Worm (Caenorhabditis elegans) whole organism, L2 larva: ENCODE measurements around the gene R02D5.1.

Experiments used
- C34F6.9 ChIP-seq: fragments of 150-350 bp; optimal IDR thresholded peaks from 2 replicates; lab custom pipeline; 2014; ENCODE audit warnings: missing biosample characterization, missing genetic modification characterization
- F13H6.1 ChIP-seq: sonication (generic microtip); optimal IDR thresholded peaks from 2 replicates; lab custom pipeline; 2016; ENCODE audit warnings: missing genetic modification characterization, missing compliant biosample characterization
- R02D3.7 ChIP-seq: fragments of 150-350 bp; optimal IDR thresholded peaks from 2 replicates; lab custom pipeline; 2014; ENCODE audit warnings: missing biosample characterization, missing genetic modification characterization
- Y55F3AM.14 ChIP-seq: fragments of 200-800 bp; sonication (Bioruptor generic); optimal IDR thresholded peaks from 2 replicates; lab custom pipeline; 2018; ENCODE audit warnings: mild to moderate bottlenecking, missing genetic modification characterization, missing compliant biosample characterization
- ama-1 ChIP-seq: fragments of 150-350 bp; optimal IDR thresholded peaks from 2 replicates; lab custom pipeline; 2018; ENCODE audit warnings: inconsistent platforms
- blmp-1 ChIP-seq: sonication (generic microtip); optimal IDR thresholded peaks from 2 replicates; lab custom pipeline; 2017; ENCODE audit warnings: missing genetic modification characterization, mild to moderate bottlenecking, missing compliant biosample characterization, antibody characterized with exemption, moderate library complexity; ENCODE audit not compliant: insufficient read depth
- ceh-16 ChIP-seq: fragments of 150-350 bp; optimal IDR thresholded peaks from 2 replicates; lab custom pipeline; 2014; ENCODE audit warnings: missing biosample characterization, missing genetic modification characterization
- ceh-82 ChIP-seq: fragments of 150-350 bp; optimal IDR thresholded peaks from 2 replicates; lab custom pipeline; 2014; ENCODE audit warnings: missing biosample characterization, missing genetic modification characterization
- crh-2 ChIP-seq: sonication (generic microtip); optimal IDR thresholded peaks from 2 replicates; lab custom pipeline; 2017; ENCODE audit warnings: missing biosample characterization, missing genetic modification characterization
- dmd-4 ChIP-seq: sonication (generic microtip); optimal IDR thresholded peaks from 2 replicates; lab custom pipeline; 2017; ENCODE audit warnings: missing biosample characterization, missing genetic modification characterization
- egl-27 ChIP-seq: sonication (generic microtip); optimal IDR thresholded peaks from 3 replicates; lab custom pipeline; 2017; ENCODE audit warnings: missing biosample characterization, missing genetic modification reagents, missing genetic modification characterization
- elt-1 ChIP-seq: fragments of 150-350 bp; optimal IDR thresholded peaks from 2 replicates; lab custom pipeline; 2014; ENCODE audit warnings: missing biosample characterization, missing genetic modification characterization
- fos-1 ChIP-seq: fragments of 150-350 bp; optimal IDR thresholded peaks from 2 replicates; lab custom pipeline; 2014; ENCODE audit warnings: missing biosample characterization, missing genetic modification characterization
- gmeb-1 ChIP-seq: fragments of 150-350 bp; optimal IDR thresholded peaks from 2 replicates; lab custom pipeline; 2014; ENCODE audit warnings: missing biosample characterization, missing genetic modification characterization
- lin-11 ChIP-seq: fragments of 150-350 bp; sonication (generic microtip); optimal IDR thresholded peaks from 2 replicates; lab custom pipeline; 2014; ENCODE audit warnings: missing biosample characterization, missing genetic modification characterization, inconsistent platforms, mixed read lengths
- lin-13 ChIP-seq: fragments of 150-350 bp; optimal IDR thresholded peaks from 2 replicates; lab custom pipeline; 2014; ENCODE audit warnings: missing biosample characterization, missing genetic modification reagents, missing genetic modification characterization
- lin-39 ChIP-seq: fragments of 150-350 bp; optimal IDR thresholded peaks from 2 replicates; lab custom pipeline; 2014; ENCODE audit warnings: missing biosample characterization, missing genetic modification reagents, missing genetic modification characterization
- mab-5 ChIP-seq: fragments of 150-350 bp; optimal IDR thresholded peaks from 2 replicates; lab custom pipeline; 2014; ENCODE audit warnings: missing biosample characterization, missing genetic modification characterization
- mbf-1 ChIP-seq: sonication (generic microtip); optimal IDR thresholded peaks from 2 replicates; lab custom pipeline; 2017; ENCODE audit warnings: missing biosample characterization, missing genetic modification characterization
- nhr-11 ChIP-seq: fragments of 150-350 bp; optimal IDR thresholded peaks from 2 replicates; lab custom pipeline; 2014; ENCODE audit warnings: missing biosample characterization, missing genetic modification characterization
- nhr-12 ChIP-seq: fragments of 150-350 bp; optimal IDR thresholded peaks from 2 replicates; lab custom pipeline; 2014; ENCODE audit warnings: missing biosample characterization, missing genetic modification characterization
- nhr-129 ChIP-seq: fragments of 150-350 bp; optimal IDR thresholded peaks from 2 replicates; lab custom pipeline; 2014; ENCODE audit warnings: missing biosample characterization, missing genetic modification characterization
- nhr-21 ChIP-seq: fragments of 150-350 bp; optimal IDR thresholded peaks from 2 replicates; lab custom pipeline; 2014; ENCODE audit warnings: missing biosample characterization, missing genetic modification characterization
- nhr-23 ChIP-seq: fragments of 150-350 bp; optimal IDR thresholded peaks from 2 replicates; lab custom pipeline; 2014; ENCODE audit warnings: missing biosample characterization, missing genetic modification reagents, missing genetic modification characterization
- nhr-25 ChIP-seq: fragments of 150-350 bp; sonication (generic microtip); optimal IDR thresholded peaks from 3 replicates; lab custom pipeline; 2014; ENCODE audit warnings: missing biosample characterization, missing genetic modification characterization
- nhr-77 ChIP-seq: fragments of 150-350 bp; optimal IDR thresholded peaks from 2 replicates; lab custom pipeline; 2014; ENCODE audit warnings: missing biosample characterization, missing genetic modification characterization
- skn-1 ChIP-seq: sonication (generic microtip); optimal IDR thresholded peaks from 2 replicates; lab custom pipeline; 2017; ENCODE audit warnings: missing biosample characterization, missing genetic modification characterization
- sma-3 ChIP-seq: sonication (generic microtip); optimal IDR thresholded peaks from 2 replicates; lab custom pipeline; 2016; ENCODE audit warnings: missing genetic modification reagents, missing genetic modification characterization, missing compliant biosample characterization
- sma-9 ChIP-seq, 2 experiments: fragments of 150-350 bp in 1 of 2; sonication (generic microtip) in 1 of 2; optimal IDR thresholded peaks; 2 replicates each; lab custom pipeline; 2014 to 2016; ENCODE audit warnings: missing genetic modification characterization in 2 of 2, mild to moderate bottlenecking in 1 of 2, missing biosample characterization in 1 of 2, missing compliant biosample characterization in 1 of 2, missing genetic modification reagents in 1 of 2, moderate library complexity in 1 of 2
- snpc-4 ChIP-seq: fragments of 150-350 bp; optimal IDR thresholded peaks from 2 replicates; lab custom pipeline; 2014; ENCODE audit warnings: missing biosample characterization, missing genetic modification characterization
- unc-39 ChIP-seq: fragments of 150-350 bp; optimal IDR thresholded peaks from 2 replicates; lab custom pipeline; 2014; ENCODE audit warnings: missing biosample characterization, missing genetic modification characterization
- unc-55 ChIP-seq: fragments of 150-350 bp; sonication (generic microtip); optimal IDR thresholded peaks from 3 replicates; lab custom pipeline; 2014; ENCODE audit warnings: missing biosample characterization, missing genetic modification reagents, missing genetic modification characterization
- unc-62 ChIP-seq: fragments of 150-350 bp; optimal IDR thresholded peaks from 2 replicates; lab custom pipeline; 2014; ENCODE audit warnings: missing biosample characterization, missing genetic modification reagents, missing genetic modification characterization
- zag-1 ChIP-seq: fragments of 150-350 bp; optimal IDR thresholded peaks from 2 replicates; lab custom pipeline; 2014; ENCODE audit warnings: missing biosample characterization, missing genetic modification characterization
- ztf-1 ChIP-seq: fragments of 200-800 bp; sonication (Bioruptor generic); conservative IDR thresholded peaks from 2 replicates; pipeline ENCODE4 v1.3.6; 2022; ENCODE audit warnings: missing genetic modification characterization, missing compliant biosample characterization
- ztf-4 ChIP-seq: fragments of 150-350 bp; optimal IDR thresholded peaks from 2 replicates; lab custom pipeline; 2014; ENCODE audit warnings: missing biosample characterization, missing genetic modification characterization

The R02D5.1 gene

DNA sequence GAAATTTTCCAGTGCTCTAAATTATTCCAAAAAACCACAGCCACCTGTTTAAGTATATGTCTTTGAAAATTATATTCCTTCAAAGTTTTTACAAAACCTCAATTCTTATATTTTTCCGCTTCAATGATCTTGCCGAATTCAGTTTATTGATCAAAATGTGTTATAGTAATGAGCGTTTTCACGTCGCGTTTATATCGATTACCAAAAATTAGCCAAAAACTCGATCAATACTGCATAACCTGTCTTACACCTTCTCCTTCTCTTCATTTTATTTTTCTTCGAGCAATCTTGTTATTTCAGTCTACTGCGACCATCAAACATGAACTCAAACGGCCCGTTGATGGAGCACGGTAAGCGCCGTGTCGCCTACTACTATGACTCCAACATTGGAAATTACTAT, 17.0 kb downstream of the R02D5.1 start, which contains the start of gene hda-1:
TSS of gene hda-1 (plus strand) at position 301 of the 400 bp plus-strand sequence.
- TF ChIP-seq nhr-12 (tag; lab: Kevin White, UChicago) (no peak), ama-1 (lab: Kevin White, UChicago) (no peak), ztf-1 (GFP tag; lab: Robert Waterston, UW) (no peak), ztf-4 (no peak), ceh-16 (tag; lab: Kevin White, UChicago) (no peak), nhr-77 (no peak), sma-3 (no peak), C34F6.9 (tag; lab: Kevin White, UChicago) (no peak), lin-11 (tag; lab: Kevin White, UChicago) (no peak), lin-39 (no peak), sma-9 (GFP tag; optimal IDR thresholded peaks at IDR 0.05; lab: Kevin White, UChicago) (no peak), sma-9 (tag; optimal IDR thresholded peaks at IDR 0.05; lab: Kevin White, UChicago) (no peak), nhr-23 (tag; lab: Kevin White, UChicago) (no peak), unc-62 (GFP tag; lab: Kevin White, UChicago) (no peak), zag-1 (tag; lab: Kevin White, UChicago) (no peak), unc-39 (tag; lab: Kevin White, UChicago) (no peak)

- TF ChIP-seq nhr-129 (tag; lab: Kevin White, UChicago) (no peak), F13H6.1 (tag; lab: Kevin White, UChicago) (no peak), gmeb-1 (tag; lab: Kevin White, UChicago) (no peak), lin-13 (no peak), nhr-21 (no peak)
- TF ChIP-seq, all 48 proteins: peak for 0
Observed at ce11 chrV:14527210-14527609, 19.2 kb downstream of the R02D5.1 start.

ce11 chrV:14530813-14531212, 22.8 kb downstream of the R02D5.1 start, which contains the start of gene kcnl-4:
kcnl-4 (plus strand) TSS chrV:14531113.
- TF ChIP-seq lin-11 (tag; lab: Kevin White, UChicago) (no peak), elt-1 (tag; lab: Kevin White, UChicago) (no peak), zag-1 (tag; lab: Kevin White, UChicago) (no peak), C34F6.9 (tag; lab: Kevin White, UChicago) (no peak), snpc-4 (no peak), crh-2 (tag; lab: Kevin White, UChicago) (no peak), mab-5 (tag; lab: Kevin White, UChicago) (no peak), skn-1 (no peak)

- TF ChIP-seq crh-2 (tag; lab: Kevin White, UChicago) = no peak
- TF ChIP-seq unc-62 (GFP tag; lab: Kevin White, UChicago) = no peak
- no peak for TF ChIP-seq sma-3
- TF ChIP-seq, all 48 proteins: peak for 0
Observed at ce11 chrV:14532374-14532773, 24.3 kb downstream of the R02D5.1 start.

ce11 chrV:14536274-14536673, 28.2 kb downstream of the R02D5.1 start, which contains the start of gene tag-191:
tag-191 (minus strand) TSS chrV:14536374.
- TF ChIP-seq lin-11 (tag; lab: Kevin White, UChicago) (no peak), mbf-1 (tag; lab: Kevin White, UChicago) (no peak), unc-55 (no peak), zag-1 (tag; lab: Kevin White, UChicago) (no peak), nhr-77 (no peak), R02D3.7 (tag; lab: Kevin White, UChicago) (no peak), sma-9 (GFP tag; optimal IDR thresholded peaks at IDR 0.05; lab: Kevin White, UChicago) (no peak), sma-9 (tag; optimal IDR thresholded peaks at IDR 0.05; lab: Kevin White, UChicago) (no peak), Y55F3AM.14 (GFP tag; lab: Kevin White, UChicago) (no peak), ama-1 (lab: Kevin White, UChicago) (no peak), nhr-11 (no peak), snpc-4 (no peak), lin-39 (no peak), blmp-1 (tag; lab: Kevin White, UChicago) (no peak), ceh-82 (tag; lab: Kevin White, UChicago) (no peak), gmeb-1 (tag; lab: Kevin White, UChicago) (no peak), nhr-25 (no peak), nhr-21 (no peak), fos-1 (tag; lab: Kevin White, UChicago) (no peak), egl-27 (no peak), dmd-4 (tag; lab: Kevin White, UChicago) (no peak)
- TF ChIP-seq, all 48 proteins: peak for 0
